Worm (Caenorhabditis elegans) whole organism, young adult: ENCODE measurements around the gene F11E6.8.

Experiments used
- F49E8.2 ChIP-seq: sonication (generic microtip); optimal IDR thresholded peaks from 3 replicates; lab custom pipeline; 2017; ENCODE audit warnings: missing genetic modification characterization, mild to moderate bottlenecking, missing compliant biosample characterization, antibody characterized with exemption, moderate library complexity; ENCODE audit not compliant: insufficient read depth
- F55B11.4 ChIP-seq: sonication (generic microtip); optimal IDR thresholded peaks from 2 replicates; lab custom pipeline; 2016; ENCODE audit warnings: missing compliant biosample characterization, missing genetic modification characterization, borderline replicate concordance; ENCODE audit not compliant: insufficient read depth
- akir-1 ChIP-seq: fragments of 200-800 bp; sonication (Bioruptor generic); optimal IDR thresholded peaks from 2 replicates; lab custom pipeline; 2018; ENCODE audit warnings: mild to moderate bottlenecking, missing genetic modification characterization, moderate library complexity, missing compliant biosample characterization
- atf-7 ChIP-seq: sonication (generic microtip); optimal IDR thresholded peaks from 2 replicates; lab custom pipeline; 2017; ENCODE audit warnings: mild to moderate bottlenecking, missing genetic modification characterization, missing compliant biosample characterization
- ceh-91 ChIP-seq: fragments of 200-800 bp; sonication (Bioruptor generic); IDR thresholded peaks from 2 replicates; pipeline ENCODE4 v1.3.6; 2022; ENCODE audit warnings: missing genetic modification reagents, missing genetic modification characterization, missing compliant biosample characterization
- gei-17 ChIP-seq: fragments of 200-800 bp; sonication (Bioruptor generic); optimal IDR thresholded peaks from 2 replicates; lab custom pipeline; 2018; ENCODE audit warnings: mild to moderate bottlenecking, missing genetic modification characterization, missing compliant biosample characterization
- mes-4 ChIP-seq: sonication (generic microtip); optimal IDR thresholded peaks from 2 replicates; lab custom pipeline; 2016; ENCODE audit warnings: missing genotype, missing genetic modification characterization, missing compliant biosample characterization
- pha-4 ChIP-seq: fragments of 150-350 bp; sonication (generic microtip); optimal IDR thresholded peaks from 2 replicates; lab custom pipeline; 2014; ENCODE audit warnings: missing biosample characterization, missing genetic modification reagents, missing genetic modification characterization
- rcor-1 ChIP-seq: fragments of 200-800 bp; sonication (Bioruptor generic); IDR thresholded peaks from 2 replicates; pipeline ENCODE4 v1.3.6; 2022; ENCODE audit warnings: missing genetic modification reagents, missing genetic modification characterization, missing compliant biosample characterization
- snpc-4 ChIP-seq, 5 experiments: fragments of 150-350 bp in 1 of 5; sonication (generic microtip) in 4 of 5; optimal IDR thresholded peaks; 2 replicates each; lab custom pipeline; 2014 to 2018; ENCODE audit warnings: missing genetic modification characterization in 5 of 5, missing biosample characterization in 3 of 5, antibody characterized with exemption in 2 of 5, mild to moderate bottlenecking in 2 of 5, missing compliant biosample characterization in 2 of 5, missing genotype in 2 of 5, moderate library complexity in 2 of 5, missing genetic modification reagents in 1 of 5

DNA sequence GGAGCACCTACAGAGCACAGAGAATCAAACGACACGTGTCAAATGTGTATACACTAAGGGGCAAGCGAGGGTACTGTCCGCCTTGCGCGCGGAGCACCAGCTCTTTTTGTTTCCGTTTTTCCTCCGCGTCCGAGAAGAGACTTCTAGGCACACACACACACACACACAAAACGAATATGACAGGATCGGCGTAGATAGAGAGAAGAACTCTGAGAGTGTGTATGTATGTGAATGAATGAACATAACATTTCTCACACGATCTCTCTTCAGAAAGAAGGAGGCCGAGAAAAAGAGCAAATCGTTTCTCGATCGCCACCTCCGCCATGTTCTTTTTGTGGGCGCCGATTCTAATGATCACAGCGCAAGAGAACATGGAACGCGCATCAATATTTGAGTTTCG lies 40.3 kb upstream of the F11E6.8 start, which contains the start of gene nas-6:
- TF ChIP-seq gei-17 (no peak), rcor-1 (no peak), atf-7 (no peak), snpc-4 (GFP tag; optimal IDR thresholded peaks at IDR 0.05; lab: Kevin White, UChicago) (no peak), snpc-4 (tag; optimal IDR thresholded peaks at IDR 0.05; lab: Kevin White, UChicago) (no peak), akir-1 (no peak), pha-4 (no peak), F55B11.4 (tag; lab: Kevin White, UChicago) (no peak), F49E8.2 (tag; lab: Kevin White, UChicago) (no peak), mes-4 (tag; lab: Kevin White, UChicago) (no peak), ceh-91 (GFP tag; lab: Robert Waterston, UW) (no peak)
